Worm (Caenorhabditis elegans): Measurements from ENCODE around the gene plc-4.

The plc-4 gene

ce11 chrIV:7477197-7477596, 35.3 kb downstream of the plc-4 start, which contains the start of gene pycr-4:
Gene pycr-4, minus strand, starts transcription at chrIV:7477297.
- TF ChIP-seq dao-5 (tag; optimal IDR thresholded peaks at IDR 0.05): no peak
- TF ChIP-seq W03F9.2 (tag; optimal IDR thresholded peaks at IDR 0.05): no peak
- TF ChIP-seq him-1 (tag; optimal IDR thresholded peaks at IDR 0.05): no peak

- TF ChIP-seq him-1 (tag; optimal IDR thresholded peaks at IDR 0.05) (no peak), dao-5 (tag; optimal IDR thresholded peaks at IDR 0.05) (no peak), W03F9.2 (tag; optimal IDR thresholded peaks at IDR 0.05) (no peak)
Measured at ce11 chrIV:7474826-7475225, 37.6 kb downstream of the plc-4 start, which contains the start of gene slc-25A18.2. Gene slc-25A18.2, plus strand, starts transcription at chrIV:7475041.

ce11 chrIV:7473159-7473649, 39.3 kb downstream of the plc-4 start, which contains the start of the genes plk-3 and F55G1.6:
Gene plk-3, minus strand, starts transcription at chrIV:7473209.
Gene F55G1.6, plus strand, starts transcription at chrIV:7473517.
- TF ChIP-seq dao-5 (tag; optimal IDR thresholded peaks at IDR 0.05) (no peak), W03F9.2 (tag; optimal IDR thresholded peaks at IDR 0.05) (no peak), him-1 (tag; optimal IDR thresholded peaks at IDR 0.05) (no peak)

ce11 chrIV:7469782-7470413, 42.6 kb downstream of the plc-4 start, which contains the start of gene F55G1.7:
Gene F55G1.7, minus strand, starts transcription at chrIV:7469832.
- TF ChIP-seq W03F9.2 (tag; optimal IDR thresholded peaks at IDR 0.05) (no peak), him-1 (tag; optimal IDR thresholded peaks at IDR 0.05) (no peak), dao-5 (tag; optimal IDR thresholded peaks at IDR 0.05) (no peak)

- TF ChIP-seq dao-5 (tag; optimal IDR thresholded peaks at IDR 0.05) (no peak), him-1 (tag; optimal IDR thresholded peaks at IDR 0.05) (no peak), W03F9.2 (tag; optimal IDR thresholded peaks at IDR 0.05) (no peak)
Measured at ce11 chrIV:7468638-7469037, 43.8 kb downstream of the plc-4 start.

- TF ChIP-seq W03F9.2 (tag; optimal IDR thresholded peaks at IDR 0.05) (no peak), dao-5 (tag; optimal IDR thresholded peaks at IDR 0.05) (no peak), him-1 (tag; optimal IDR thresholded peaks at IDR 0.05) (no peak)
Measured at ce11 chrIV:7467170-7467569, 45.3 kb downstream of the plc-4 start.

- no peak for TF ChIP-seq dao-5 (tag; optimal IDR thresholded peaks at IDR 0.05)
- TF ChIP-seq him-1 (tag; optimal IDR thresholded peaks at IDR 0.05): no peak
- TF ChIP-seq W03F9.2 (tag; optimal IDR thresholded peaks at IDR 0.05): no peak
Measured at ce11 chrIV:7465857-7466256, 46.6 kb downstream of the plc-4 start, which contains the start of gene F13B6.3. Gene F13B6.3, minus strand, starts transcription at chrIV:7465957.

- TF ChIP-seq W03F9.2 (tag; optimal IDR thresholded peaks at IDR 0.05) (no peak), dao-5 (tag; optimal IDR thresholded peaks at IDR 0.05) (no peak), him-1 (tag; optimal IDR thresholded peaks at IDR 0.05) (no peak)
Measured at ce11 chrIV:7460225-7460624, 52.2 kb downstream of the plc-4 start, which contains the start of gene F13B6.2. Gene F13B6.2, minus strand, starts transcription at chrIV:7460325.
